Worm (Caenorhabditis elegans) whole organism, L2 larva: ENCODE data around the gene T22F3.11.

ENCODE experiments used
- F13H6.1 ChIP-seq: sonication (generic microtip); optimal IDR thresholded peaks from 2 replicates; lab custom pipeline; 2016; ENCODE audit warnings: missing genetic modification characterization, missing compliant biosample characterization
- R02D3.7 ChIP-seq: fragments of 150-350 bp; optimal IDR thresholded peaks from 2 replicates; lab custom pipeline; 2014; ENCODE audit warnings: missing biosample characterization, missing genetic modification characterization
- ZK546.5 ChIP-seq: sonication (generic microtip); optimal IDR thresholded peaks from 2 replicates; lab custom pipeline; 2017; ENCODE audit warnings: missing biosample characterization, missing genetic modification characterization
- alr-1 ChIP-seq: fragments of 150-350 bp; optimal IDR thresholded peaks from 2 replicates; lab custom pipeline; 2014; ENCODE audit warnings: missing biosample characterization, missing genetic modification characterization
- ama-1 ChIP-seq: fragments of 150-350 bp; optimal IDR thresholded peaks from 2 replicates; lab custom pipeline; 2018; ENCODE audit warnings: inconsistent platforms
- ceh-16 ChIP-seq: fragments of 150-350 bp; optimal IDR thresholded peaks from 2 replicates; lab custom pipeline; 2014; ENCODE audit warnings: missing biosample characterization, missing genetic modification characterization
- ceh-82 ChIP-seq: fragments of 150-350 bp; optimal IDR thresholded peaks from 2 replicates; lab custom pipeline; 2014; ENCODE audit warnings: missing biosample characterization, missing genetic modification characterization
- crh-2 ChIP-seq: sonication (generic microtip); optimal IDR thresholded peaks from 2 replicates; lab custom pipeline; 2017; ENCODE audit warnings: missing biosample characterization, missing genetic modification characterization
- egl-27 ChIP-seq: sonication (generic microtip); optimal IDR thresholded peaks from 3 replicates; lab custom pipeline; 2017; ENCODE audit warnings: missing biosample characterization, missing genetic modification reagents, missing genetic modification characterization
- elt-1 ChIP-seq: fragments of 150-350 bp; optimal IDR thresholded peaks from 2 replicates; lab custom pipeline; 2014; ENCODE audit warnings: missing biosample characterization, missing genetic modification characterization
- elt-3 ChIP-seq: sonication (generic microtip); optimal IDR thresholded peaks from 2 replicates; lab custom pipeline; 2017; ENCODE audit warnings: missing biosample characterization, missing genetic modification characterization
- fos-1 ChIP-seq: fragments of 150-350 bp; optimal IDR thresholded peaks from 2 replicates; lab custom pipeline; 2014; ENCODE audit warnings: missing biosample characterization, missing genetic modification characterization
- gmeb-1 ChIP-seq: fragments of 150-350 bp; optimal IDR thresholded peaks from 2 replicates; lab custom pipeline; 2014; ENCODE audit warnings: missing biosample characterization, missing genetic modification characterization
- lin-11 ChIP-seq: fragments of 150-350 bp; sonication (generic microtip); optimal IDR thresholded peaks from 2 replicates; lab custom pipeline; 2014; ENCODE audit warnings: missing biosample characterization, missing genetic modification characterization, inconsistent platforms, mixed read lengths
- lin-13 ChIP-seq: fragments of 150-350 bp; optimal IDR thresholded peaks from 2 replicates; lab custom pipeline; 2014; ENCODE audit warnings: missing biosample characterization, missing genetic modification reagents, missing genetic modification characterization
- lsy-2 ChIP-seq, 2 experiments: fragments of 150-350 bp in 1 of 2; sonication (generic microtip) in 1 of 2; optimal IDR thresholded peaks; 2 replicates each; lab custom pipeline; 2014 to 2017; ENCODE audit warnings: missing biosample characterization in 2 of 2, missing genetic modification characterization in 2 of 2
- mab-5 ChIP-seq: fragments of 150-350 bp; optimal IDR thresholded peaks from 2 replicates; lab custom pipeline; 2014; ENCODE audit warnings: missing biosample characterization, missing genetic modification characterization
- mdl-1 ChIP-seq, 2 experiments: fragments of 150-350 bp in 1 of 2; sonication (generic microtip) in 1 of 2; optimal IDR thresholded peaks; 2 replicates each; lab custom pipeline; 2017; ENCODE audit warnings: missing biosample characterization in 2 of 2, missing genetic modification characterization in 2 of 2
- nhr-10 ChIP-seq: sonication (generic microtip); optimal IDR thresholded peaks from 2 replicates; lab custom pipeline; 2017; ENCODE audit warnings: missing biosample characterization, missing genetic modification characterization
- nhr-129 ChIP-seq: fragments of 150-350 bp; optimal IDR thresholded peaks from 2 replicates; lab custom pipeline; 2014; ENCODE audit warnings: missing biosample characterization, missing genetic modification characterization
- nhr-21 ChIP-seq: fragments of 150-350 bp; optimal IDR thresholded peaks from 2 replicates; lab custom pipeline; 2014; ENCODE audit warnings: missing biosample characterization, missing genetic modification characterization
- nhr-237 ChIP-seq: fragments of 150-350 bp; optimal IDR thresholded peaks from 2 replicates; lab custom pipeline; 2014; ENCODE audit warnings: missing biosample characterization, missing genetic modification characterization
- nhr-25 ChIP-seq: fragments of 150-350 bp; sonication (generic microtip); optimal IDR thresholded peaks from 3 replicates; lab custom pipeline; 2014; ENCODE audit warnings: missing biosample characterization, missing genetic modification characterization
- nhr-6 ChIP-seq: fragments of 150-350 bp; optimal IDR thresholded peaks from 2 replicates; lab custom pipeline; 2014; ENCODE audit warnings: missing biosample characterization, missing genetic modification characterization
- peb-1 ChIP-seq: fragments of 150-350 bp; optimal IDR thresholded peaks from 2 replicates; lab custom pipeline; 2014; ENCODE audit warnings: missing biosample characterization, missing genetic modification characterization
- skn-1 ChIP-seq: sonication (generic microtip); optimal IDR thresholded peaks from 2 replicates; lab custom pipeline; 2017; ENCODE audit warnings: missing biosample characterization, missing genetic modification characterization
- sma-9 ChIP-seq, 2 experiments: fragments of 150-350 bp in 1 of 2; sonication (generic microtip) in 1 of 2; optimal IDR thresholded peaks; 2 replicates each; lab custom pipeline; 2014 to 2016; ENCODE audit warnings: missing genetic modification characterization in 2 of 2, mild to moderate bottlenecking in 1 of 2, missing biosample characterization in 1 of 2, missing compliant biosample characterization in 1 of 2, missing genetic modification reagents in 1 of 2, moderate library complexity in 1 of 2
- snpc-4 ChIP-seq: fragments of 150-350 bp; optimal IDR thresholded peaks from 2 replicates; lab custom pipeline; 2014; ENCODE audit warnings: missing biosample characterization, missing genetic modification characterization
- unc-39 ChIP-seq: fragments of 150-350 bp; optimal IDR thresholded peaks from 2 replicates; lab custom pipeline; 2014; ENCODE audit warnings: missing biosample characterization, missing genetic modification characterization
- unc-55 ChIP-seq: fragments of 150-350 bp; sonication (generic microtip); optimal IDR thresholded peaks from 3 replicates; lab custom pipeline; 2014; ENCODE audit warnings: missing biosample characterization, missing genetic modification reagents, missing genetic modification characterization
- unc-62 ChIP-seq: fragments of 150-350 bp; optimal IDR thresholded peaks from 2 replicates; lab custom pipeline; 2014; ENCODE audit warnings: missing biosample characterization, missing genetic modification reagents, missing genetic modification characterization
- ztf-11 ChIP-seq: sonication (generic microtip); optimal IDR thresholded peaks from 2 replicates; lab custom pipeline; 2017; ENCODE audit warnings: missing biosample characterization, missing genetic modification characterization
- ztf-4 ChIP-seq: fragments of 150-350 bp; optimal IDR thresholded peaks from 2 replicates; lab custom pipeline; 2014; ENCODE audit warnings: missing biosample characterization, missing genetic modification characterization

T22F3.11 gene

ce11 chrV:3633041-3633440 is 18.7 kb upstream of the T22F3.11 start, which contains the start of gene F59B1.2:
F59B1.2 (plus strand) TSS chrV:3633341.
- TF ChIP-seq nhr-237 (tag; lab: Kevin White, UChicago) (no peak), snpc-4 (tag; lab: Kevin White, UChicago) (no peak), skn-1 (no peak), lin-13 (GFP tag; lab: Kevin White, UChicago) (no peak), F13H6.1 (tag; lab: Kevin White, UChicago) (no peak), elt-1 (tag; lab: Kevin White, UChicago) (no peak), elt-3 (tag; lab: Kevin White, UChicago) (no peak), alr-1 (tag; lab: Kevin White, UChicago) (no peak), lin-11 (tag; lab: Kevin White, UChicago) (no peak), nhr-10 (tag; lab: Kevin White, UChicago) (no peak), R02D3.7 (tag; lab: Kevin White, UChicago) (no peak), egl-27 (tag; lab: Kevin White, UChicago) (no peak), gmeb-1 (tag; lab: Kevin White, UChicago) (no peak)

- no peak for TF ChIP-seq ztf-11
- peak; percentile 46 for TF ChIP-seq fos-1 (tag; lab: Kevin White, UChicago)
- TF ChIP-seq F13H6.1 (tag; lab: Kevin White, UChicago) = peak; percentile 15
- peak; percentile 68 for TF ChIP-seq sma-9 (GFP tag; optimal IDR thresholded peaks at IDR 0.05; lab: Kevin White, UChicago)
- no peak for TF ChIP-seq sma-9 (tag; optimal IDR thresholded peaks at IDR 0.05; lab: Kevin White, UChicago)
- TF ChIP-seq unc-39 (tag; lab: Kevin White, UChicago) = no peak
- TF ChIP-seq gmeb-1 (tag; lab: Kevin White, UChicago) = peak; percentile 21
- TF ChIP-seq nhr-129 = peak; percentile 38
- peak; percentile 48 for TF ChIP-seq crh-2
- no peak for TF ChIP-seq egl-27 (tag; lab: Kevin White, UChicago)
- no peak for TF ChIP-seq lsy-2 (tag; optimal IDR thresholded peaks at IDR 0.05; lab: Kevin White, UChicago)
- TF ChIP-seq, all 48 proteins: peak for 6
Measured at ce11 chrV:3632249-3633030, 18.1 kb upstream of the T22F3.11 start.

ce11 chrV:3631591-3631990 is 17.2 kb upstream of the T22F3.11 start, which contains the start of gene F59B1.6:
F59B1.6 (minus strand) TSS chrV:3631691.
- TF ChIP-seq elt-3 (tag; lab: Kevin White, UChicago) (no peak), mab-5 (tag; lab: Kevin White, UChicago) (no peak), unc-55 (no peak), nhr-6 (no peak), mdl-1 (tag; optimal IDR thresholded peaks at IDR 0.05; lab: Kevin White, UChicago) (no peak), ztf-11 (no peak), nhr-25 (tag; lab: Kevin White, UChicago) (no peak), unc-39 (tag; lab: Kevin White, UChicago) (no peak), R02D3.7 (tag; lab: Kevin White, UChicago) (no peak), unc-62 (no peak), ama-1 (lab: Kevin White, UChicago) (no peak), ceh-16 (tag; lab: Kevin White, UChicago) (no peak), ztf-4 (tag; lab: Kevin White, UChicago) (no peak), lin-13 (GFP tag; lab: Kevin White, UChicago) (no peak), alr-1 (tag; lab: Kevin White, UChicago) (no peak)

- TF ChIP-seq peb-1 (no peak), sma-9 (GFP tag; optimal IDR thresholded peaks at IDR 0.05; lab: Kevin White, UChicago) (no peak), sma-9 (tag; optimal IDR thresholded peaks at IDR 0.05; lab: Kevin White, UChicago) (no peak), nhr-21 (no peak), unc-55 (no peak), gmeb-1 (tag; lab: Kevin White, UChicago) (no peak), F13H6.1 (tag; lab: Kevin White, UChicago) (no peak), alr-1 (tag; lab: Kevin White, UChicago) (no peak), ceh-82 (no peak), ztf-4 (tag; lab: Kevin White, UChicago) (no peak), ZK546.5 (tag; lab: Kevin White, UChicago) (no peak), unc-62 (no peak)
Measured at ce11 chrV:3626944-3627343, 12.6 kb upstream of the T22F3.11 start, which contains the start of gene F59B1.4. F59B1.4 (minus strand) TSS chrV:3627044.
